Fruit fly (Drosophila melanogaster): ENCODE data around the gene CG1544.

DNA sequence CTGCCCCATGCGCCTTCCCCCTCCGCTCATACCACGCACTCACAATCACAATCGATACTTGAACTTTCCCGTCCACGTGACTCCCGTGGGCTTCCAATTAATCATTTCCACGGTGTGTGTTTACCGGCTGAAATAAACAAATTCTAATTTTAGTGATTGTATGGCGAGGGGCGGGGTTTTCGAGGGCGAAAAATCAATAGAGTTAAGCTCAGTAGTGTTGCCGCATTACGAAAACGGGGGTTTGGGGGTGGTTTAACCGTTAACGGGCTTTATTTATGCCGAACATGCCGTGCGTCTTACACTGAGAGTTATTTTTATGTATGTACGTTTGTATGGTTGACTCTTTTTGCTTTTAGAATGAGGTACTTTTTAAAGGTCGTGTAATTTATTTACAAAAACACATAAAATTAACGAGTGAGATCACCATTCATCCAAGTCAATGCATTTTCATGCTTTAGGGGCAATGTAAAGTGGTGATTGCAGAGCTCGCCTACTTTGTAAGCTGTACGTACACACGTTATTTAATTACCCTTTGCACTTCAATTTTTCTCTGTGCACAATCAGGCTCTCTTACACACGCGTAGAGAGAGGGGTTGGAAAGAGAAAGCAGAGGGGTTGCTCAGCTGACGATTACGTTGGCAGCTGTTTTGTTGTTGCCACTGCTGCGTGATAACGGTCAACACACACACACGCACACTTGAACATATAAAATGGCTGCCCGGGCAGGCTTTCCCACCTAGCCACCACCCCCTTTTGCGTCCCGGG is 25.6 kb downstream of the CG1544 start:
- TF ChIP-seq CG14655 (GFP tag; optimal IDR thresholded peaks at IDR 0.05) = peak; percentile 54
- TF ChIP-seq CG9948 (tag; optimal IDR thresholded peaks at IDR 0.05) = peak; percentile 56
- no peak for TF ChIP-seq CG10348 (GFP tag; IDR thresholded peaks at IDR 0.05)
- TF ChIP-seq Snoo (tag; optimal IDR thresholded peaks at IDR 0.05) = peak; percentile 60
- no peak for TF ChIP-seq fd96Ca (GFP tag; IDR thresholded peaks at IDR 0.05)
- TF ChIP-seq Ets98B (GFP tag; IDR thresholded peaks at IDR 0.05) = no peak
- TF ChIP-seq Pif1A (GFP tag; optimal IDR thresholded peaks at IDR 0.05) = peak; percentile 59

All from whole organism, pupa.